Fruit fly (Drosophila melanogaster): Measurements from ENCODE around the gene janA.

Gene janA

DNA sequence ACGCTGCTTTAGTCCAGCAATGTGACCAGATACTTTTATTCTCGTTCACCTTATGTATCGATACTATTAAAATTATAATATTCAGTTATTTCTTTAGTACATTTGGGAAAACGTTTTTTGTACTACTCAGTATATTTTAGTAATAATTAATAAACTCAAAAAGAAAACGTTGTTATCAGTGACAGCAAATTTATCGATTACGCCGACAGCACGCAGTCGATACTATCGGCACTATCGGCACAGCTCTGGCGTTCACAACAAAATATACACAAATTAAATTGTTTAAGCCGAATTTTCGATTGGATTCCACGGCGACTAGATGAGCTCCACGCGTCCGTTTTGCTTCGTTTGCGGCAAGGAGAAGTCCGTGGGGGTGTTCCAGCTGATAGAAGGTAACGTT is at the start of gene janA, which contains the start of the genes Sry-alpha and Sry-beta:
janA (minus strand) TSS at position 40 of the 400 bp plus-strand sequence.
Sry-alpha (plus strand) TSS at position 226 of the 400 bp plus-strand sequence.
Sry-beta (plus strand) TSS at position 226 of the 400 bp plus-strand sequence.
- no peak for TF ChIP-seq CG17801 (GFP tag; optimal IDR thresholded peaks at IDR 0.05; ENCODE audit: partially characterized antibody)

DNA sequence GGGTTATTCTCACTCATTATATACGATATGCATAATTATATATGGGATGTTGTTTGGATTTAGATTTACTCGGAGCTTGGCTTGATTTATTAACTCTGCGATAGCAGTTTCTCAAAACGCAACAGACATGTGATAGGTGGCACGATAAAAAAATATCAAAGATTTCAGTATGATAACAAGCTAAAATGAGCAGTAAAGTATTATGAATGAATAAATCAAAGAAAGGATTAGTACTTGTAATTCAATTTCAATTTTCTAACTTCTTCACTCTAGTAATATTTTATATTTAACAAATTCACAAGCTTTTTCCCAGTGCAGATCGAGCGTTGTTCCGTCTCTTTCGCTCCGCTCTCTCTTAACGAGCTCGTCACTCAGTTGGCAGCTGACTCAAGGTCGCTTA is 44.8 kb upstream of the janA start:
- TF ChIP-seq CG17801 (GFP tag; optimal IDR thresholded peaks at IDR 0.05; ENCODE audit: partially characterized antibody) = no peak

DNA sequence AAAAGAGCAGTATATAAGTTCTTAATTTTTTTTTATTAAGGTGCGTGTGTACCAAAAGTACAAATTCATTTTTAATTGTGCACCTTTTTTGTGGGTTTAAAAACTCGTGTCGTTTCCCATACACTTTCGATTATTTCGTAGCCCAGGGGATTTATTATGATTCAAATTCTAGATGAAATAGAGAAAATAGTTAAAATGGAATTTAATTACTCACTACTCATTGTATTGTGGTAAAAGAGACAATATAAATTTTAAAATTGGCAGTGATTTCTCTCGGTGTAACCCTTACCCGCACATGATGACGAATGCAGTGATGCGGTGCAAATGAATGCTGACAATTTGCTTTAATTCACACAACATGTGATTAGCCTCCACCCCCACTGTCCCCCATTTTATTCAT is 43.9 kb upstream of the janA start:
- TF ChIP-seq CG17801 (GFP tag; optimal IDR thresholded peaks at IDR 0.05; ENCODE audit: partially characterized antibody) = no peak

DNA sequence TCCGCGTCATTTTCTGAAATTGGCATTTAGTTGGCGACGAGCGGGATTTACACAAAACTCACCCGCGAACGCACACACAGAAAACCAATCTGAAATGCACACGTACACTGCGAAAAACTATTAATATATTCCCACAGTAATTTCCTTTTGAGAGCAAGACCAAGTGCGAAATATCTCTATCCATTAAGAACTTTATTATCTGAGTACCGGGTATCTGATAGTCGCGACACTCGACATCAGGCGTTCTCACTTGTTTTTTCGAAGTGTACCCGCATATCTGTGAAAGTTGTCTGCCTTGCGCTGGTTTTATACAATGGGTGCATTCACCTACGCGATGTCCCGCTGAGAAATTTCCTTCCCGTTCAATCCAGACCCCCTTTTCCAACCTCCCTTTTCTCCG is 36.8 kb upstream of the janA start:
- TF ChIP-seq CG17801 (GFP tag; optimal IDR thresholded peaks at IDR 0.05; ENCODE audit: partially characterized antibody) = no peak

DNA sequence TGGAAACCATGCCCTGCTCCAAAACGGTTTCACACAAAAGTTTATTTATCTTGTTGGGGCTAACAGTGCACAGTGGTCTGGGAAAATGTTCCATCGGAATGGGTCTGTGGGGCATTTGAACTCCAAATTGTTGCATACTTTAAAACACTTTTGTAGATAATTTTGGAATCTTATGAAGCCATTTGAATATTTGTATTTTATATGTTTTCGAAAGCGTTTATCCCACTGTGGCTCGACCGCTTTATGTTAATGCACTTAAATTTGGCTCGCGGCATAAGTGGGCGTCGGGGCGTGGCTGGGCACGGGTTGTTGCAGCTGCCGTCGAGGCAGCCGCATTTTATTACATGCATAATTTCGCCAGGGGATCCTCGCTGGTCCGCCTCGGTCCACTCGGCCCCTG is 32.5 kb upstream of the janA start:
- no peak for TF ChIP-seq CG17801 (GFP tag; optimal IDR thresholded peaks at IDR 0.05; ENCODE audit: partially characterized antibody)

DNA sequence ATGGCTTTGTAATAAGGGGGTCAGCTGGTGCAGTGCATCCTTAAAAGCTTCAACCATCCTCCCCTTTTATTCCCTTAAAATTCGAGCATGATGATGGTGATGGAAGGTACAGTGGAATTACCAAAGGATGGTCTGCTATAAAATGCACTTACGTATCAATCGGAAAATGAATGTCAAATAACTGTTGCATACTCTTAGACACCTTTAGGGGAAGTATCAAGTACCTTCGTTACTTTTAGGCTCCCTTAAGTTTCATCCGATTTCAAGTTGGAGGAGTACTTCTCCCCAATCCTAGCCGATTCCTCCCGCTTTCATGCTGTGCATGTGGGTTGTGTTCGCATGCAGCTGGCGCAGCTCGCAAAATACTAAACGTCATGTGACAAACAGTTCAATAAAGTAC is 30.9 kb upstream of the janA start:
- no peak for TF ChIP-seq CG17801 (GFP tag; optimal IDR thresholded peaks at IDR 0.05; ENCODE audit: partially characterized antibody)

DNA sequence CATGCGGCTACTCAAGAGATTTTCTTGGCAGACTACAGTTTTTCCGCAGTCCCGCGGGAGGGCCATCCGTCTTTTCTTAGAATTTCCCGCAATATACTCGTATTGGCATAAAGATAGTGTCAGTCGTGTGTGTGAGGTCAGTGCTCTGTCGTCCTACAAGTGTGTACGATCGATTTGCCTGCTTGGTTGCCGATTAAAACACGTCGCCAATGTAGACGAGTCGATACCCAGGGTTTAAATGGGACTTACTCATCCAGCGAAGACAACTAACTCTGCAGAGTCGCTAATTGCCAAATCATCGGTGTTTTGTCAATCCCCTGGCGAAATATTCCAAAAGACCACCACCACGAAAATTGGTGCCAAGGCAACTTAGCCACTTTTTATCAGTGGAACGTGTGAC is 26.7 kb upstream of the janA start:
- TF ChIP-seq CG17801 (GFP tag; optimal IDR thresholded peaks at IDR 0.05; ENCODE audit: partially characterized antibody) = no peak

DNA sequence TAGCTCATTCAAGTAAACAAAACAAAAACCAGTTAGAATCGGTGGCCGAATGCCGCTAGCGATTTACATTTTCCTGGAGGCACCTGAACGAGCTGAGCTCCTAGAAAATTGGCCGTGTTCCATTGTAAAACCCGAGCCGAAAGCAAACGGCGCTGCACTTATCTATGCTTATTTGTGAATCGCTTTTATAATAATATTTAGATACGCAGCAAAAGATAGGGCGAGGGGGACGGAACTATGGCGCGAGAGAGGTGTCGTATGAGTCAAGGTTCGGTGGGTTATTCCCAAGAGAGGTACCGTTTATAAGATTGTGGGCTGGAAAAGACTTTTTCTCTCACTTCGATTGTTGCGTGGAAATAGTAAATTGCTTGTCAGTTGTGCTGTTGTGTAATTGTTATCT is 24.4 kb upstream of the janA start:
- no peak for TF ChIP-seq CG17801 (GFP tag; optimal IDR thresholded peaks at IDR 0.05; ENCODE audit: partially characterized antibody)

DNA sequence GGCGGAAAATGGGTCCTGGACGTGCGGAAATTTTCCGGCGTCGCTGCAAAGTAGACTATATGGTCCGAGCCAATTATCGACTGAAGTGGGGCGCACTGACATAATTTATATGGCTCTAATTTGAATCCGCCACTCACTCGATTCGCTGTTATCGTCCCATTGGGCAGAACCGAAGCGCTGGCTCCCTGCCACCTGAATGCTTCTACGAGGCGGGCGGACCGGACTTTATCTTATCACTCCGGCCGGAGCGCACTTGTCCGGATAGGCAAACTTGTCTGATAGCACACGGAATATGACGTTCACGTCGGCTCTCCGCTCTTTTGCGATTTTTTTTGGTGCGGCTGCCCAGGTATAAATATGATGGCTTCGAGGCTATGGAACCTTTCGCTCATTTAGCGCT is 23.2 kb upstream of the janA start:
- no peak for TF ChIP-seq CG17801 (GFP tag; optimal IDR thresholded peaks at IDR 0.05; ENCODE audit: partially characterized antibody)

DNA sequence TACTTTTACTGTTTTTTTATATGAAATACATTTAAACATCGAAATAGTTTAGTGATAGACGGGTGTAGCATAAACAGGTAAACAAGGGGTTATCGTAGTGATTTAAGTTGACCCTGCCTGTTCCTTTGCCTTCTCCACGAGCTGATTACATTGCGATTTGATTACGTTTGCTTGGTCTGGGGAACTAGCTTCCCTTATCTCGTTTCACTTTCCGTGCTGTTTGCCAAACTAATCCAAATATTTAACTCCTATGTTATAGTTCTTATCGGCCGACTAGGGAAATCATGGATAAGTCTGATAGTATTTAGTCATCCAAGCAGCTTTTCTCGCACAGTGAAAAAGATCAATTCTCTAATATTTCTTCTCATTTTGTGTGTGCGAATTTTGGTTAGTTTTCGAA is 22.6 kb upstream of the janA start:
- no peak for TF ChIP-seq CG17801 (GFP tag; optimal IDR thresholded peaks at IDR 0.05; ENCODE audit: partially characterized antibody)

DNA sequence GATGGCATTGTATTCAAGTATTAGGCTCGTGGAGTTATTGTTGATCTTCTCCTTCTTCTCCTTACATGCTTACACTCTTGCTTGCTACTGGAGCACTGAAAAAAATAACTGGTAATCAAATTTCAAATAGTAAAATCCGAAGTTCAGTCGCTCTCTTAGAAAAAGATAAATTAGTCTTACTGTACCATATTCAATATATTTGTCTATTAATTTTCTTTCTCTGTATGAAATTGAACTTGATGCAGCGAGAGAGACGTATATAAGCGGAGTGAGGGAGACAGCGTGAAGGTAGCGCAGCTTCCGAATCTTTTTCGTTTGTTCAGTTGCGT is 21.8 kb upstream of the janA start:
- TF ChIP-seq CG17801 (GFP tag; optimal IDR thresholded peaks at IDR 0.05; ENCODE audit: partially characterized antibody) = peak; percentile 13

DNA sequence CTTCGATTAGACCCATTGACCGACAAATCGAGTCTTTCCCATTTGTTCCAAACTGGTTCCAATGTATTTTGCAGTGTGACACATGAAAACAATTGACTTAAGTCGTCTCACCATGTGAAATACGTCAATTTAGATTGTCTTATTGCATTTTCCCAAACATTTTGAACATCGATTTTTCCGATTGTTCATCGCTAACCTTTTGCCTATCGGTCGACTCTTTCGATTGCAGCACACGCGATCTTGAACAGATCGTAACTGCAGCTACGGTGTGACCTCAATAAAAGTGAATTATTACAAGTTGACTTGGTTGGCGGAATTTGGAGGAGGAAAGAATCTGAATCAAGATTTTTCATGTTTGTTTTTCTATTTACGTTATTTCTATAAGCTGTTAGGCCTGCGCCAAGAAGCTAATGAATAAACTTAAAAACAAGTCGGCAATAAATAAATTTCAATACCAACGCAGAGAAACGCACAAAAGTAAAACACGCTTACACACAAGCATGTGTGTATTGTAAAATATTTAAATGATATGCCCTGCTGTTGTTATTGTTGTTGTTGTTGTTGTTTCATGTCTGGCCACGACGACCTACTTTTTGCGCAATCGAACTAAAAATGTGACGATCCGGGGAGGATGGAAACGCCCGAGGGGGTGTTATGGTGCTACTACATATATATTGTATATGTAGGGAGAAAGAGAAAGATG is 21.3 kb upstream of the janA start:
- no peak for TF ChIP-seq CG17801 (GFP tag; optimal IDR thresholded peaks at IDR 0.05; ENCODE audit: partially characterized antibody)

DNA sequence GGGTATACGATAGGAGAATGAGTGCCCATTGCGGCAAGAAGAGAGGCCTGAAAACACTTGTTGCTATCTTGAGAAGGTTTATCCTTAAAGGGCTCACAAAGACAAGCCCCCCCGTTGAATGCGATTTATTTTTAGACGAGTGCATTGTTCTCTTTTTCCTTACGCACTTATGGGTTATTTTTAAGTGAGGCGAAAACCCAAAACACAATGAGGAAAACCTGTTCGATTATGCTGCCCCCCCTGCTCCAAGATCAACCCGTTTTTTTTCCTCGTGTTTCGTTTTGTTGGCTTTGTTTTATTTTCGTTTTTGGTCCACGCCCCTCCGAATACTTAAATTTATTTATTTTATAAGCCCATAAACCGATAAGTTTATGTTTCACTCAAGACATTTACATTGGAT is 20.6 kb upstream of the janA start:
- TF ChIP-seq CG17801 (GFP tag; optimal IDR thresholded peaks at IDR 0.05; ENCODE audit: partially characterized antibody) = no peak

DNA sequence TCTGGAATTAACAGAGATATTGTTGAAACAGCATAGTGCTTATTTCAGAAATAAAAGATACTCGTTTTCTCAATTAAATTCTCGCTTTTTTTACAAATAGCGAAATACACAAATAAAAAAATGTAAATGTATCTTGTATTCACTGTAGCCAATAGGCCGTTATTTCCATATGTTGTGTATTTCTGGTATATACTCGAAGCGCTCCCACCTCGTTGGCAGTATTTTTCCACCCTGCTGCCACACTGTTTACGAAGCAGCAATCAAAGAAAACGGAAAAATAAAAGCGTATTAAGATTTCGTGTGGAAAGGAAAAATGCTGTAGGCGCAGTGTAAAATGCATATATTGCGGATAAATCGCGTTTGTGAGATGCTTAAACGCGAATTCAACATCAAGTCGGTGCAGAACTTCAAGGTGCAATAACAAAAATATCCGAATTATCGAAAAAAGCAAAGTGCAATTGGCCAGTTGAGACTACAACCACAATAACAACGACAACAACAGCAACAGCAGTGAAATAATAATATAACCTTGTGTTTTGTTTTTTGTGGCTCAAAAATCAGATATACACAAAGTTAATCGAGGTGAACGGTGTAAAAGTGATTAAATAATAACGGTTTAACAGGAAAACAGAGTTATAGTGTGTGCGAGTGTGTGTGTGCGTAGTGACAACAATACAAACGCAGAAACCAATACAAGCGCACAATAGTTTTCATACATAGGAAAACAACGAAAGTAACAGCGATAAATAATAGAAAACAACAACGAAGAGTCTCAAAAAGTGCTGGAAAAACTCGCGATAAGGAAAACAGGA is 18.9 kb upstream of the janA start, which contains the start of gene sima:
sima (plus strand) TSS at position 255 of the 812 bp plus-strand sequence.
- peak; percentile 12 for TF ChIP-seq CG17801 (GFP tag; optimal IDR thresholded peaks at IDR 0.05; ENCODE audit: partially characterized antibody)

DNA sequence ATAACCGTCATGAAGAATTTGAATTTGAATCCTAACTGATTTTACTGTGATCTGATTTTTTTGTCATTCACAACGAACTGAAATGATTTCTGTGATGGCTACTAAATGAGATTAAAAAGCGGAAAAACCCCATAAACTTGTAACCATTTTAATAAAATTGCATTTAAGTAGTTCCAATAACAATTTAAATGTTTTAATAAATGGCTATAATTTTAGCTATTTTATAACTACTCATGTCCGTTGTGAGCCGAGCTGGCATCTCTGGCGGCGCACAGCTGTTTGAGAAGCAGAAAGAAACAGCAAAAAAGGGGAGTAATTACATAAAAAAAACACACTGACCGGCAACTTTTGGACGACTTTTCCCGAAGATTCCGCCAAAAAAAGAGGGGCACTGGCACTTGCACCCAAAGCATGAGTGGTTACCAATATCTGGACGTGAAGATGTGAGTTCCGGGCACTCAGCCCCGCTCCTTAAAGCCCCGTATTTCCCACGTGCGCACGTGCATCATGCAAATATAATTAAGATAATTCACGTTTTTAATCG is 17.3 kb upstream of the janA start, which contains the start of the genes CG7950 and Rpp14a:
CG7950 (plus strand) TSS at position 268 of the 544 bp plus-strand sequence.
Rpp14a (plus strand) TSS at position 268 of the 544 bp plus-strand sequence.
- TF ChIP-seq CG17801 (GFP tag; optimal IDR thresholded peaks at IDR 0.05; ENCODE audit: partially characterized antibody) = peak; percentile 90
